Worm (Caenorhabditis elegans) whole organism, midembryonic: ENCODE measurements around the gene smex-1.

Source experiments
- T22C8.4 ChIP-seq: fragments of 200-800 bp; sonication (Bioruptor generic); IDR thresholded peaks from 2 replicates; pipeline ENCODE4 v1.3.6; 2022; ENCODE audit warnings: missing genetic modification characterization, missing compliant biosample characterization
- flt-1 ChIP-seq: fragments of 200-800 bp; sonication (Bioruptor generic); IDR thresholded peaks from 2 replicates; pipeline ENCODE4 v1.3.6; 2022; ENCODE audit warnings: missing genetic modification characterization, missing compliant biosample characterization
- klf-2 ChIP-seq: fragments of 200-800 bp; sonication (Bioruptor generic); conservative IDR thresholded peaks from 2 replicates; pipeline ENCODE4 v1.3.6; 2022; ENCODE audit warnings: missing genetic modification reagents, missing genetic modification characterization, missing compliant biosample characterization
- med-1 ChIP-seq: sonication (generic microtip); optimal IDR thresholded peaks from 2 replicates; lab custom pipeline; 2017; ENCODE audit warnings: missing genetic modification characterization, mild to moderate bottlenecking, missing compliant biosample characterization, antibody characterized with exemption, missing genetic modification reagents; ENCODE audit not compliant: insufficient read depth
- ref-1 ChIP-seq: fragments of 200-800 bp; sonication (Bioruptor generic); conservative IDR thresholded peaks from 2 replicates; pipeline ENCODE4 v1.3.6; 2022; ENCODE audit warnings: missing genetic modification reagents, missing genetic modification characterization, missing compliant biosample characterization
- tab-1 ChIP-seq: fragments of 200-800 bp; sonication (Bioruptor generic); IDR thresholded peaks from 2 replicates; pipeline ENCODE4 v1.3.6; 2022; ENCODE audit warnings: missing genetic modification characterization, missing compliant biosample characterization

DNA sequence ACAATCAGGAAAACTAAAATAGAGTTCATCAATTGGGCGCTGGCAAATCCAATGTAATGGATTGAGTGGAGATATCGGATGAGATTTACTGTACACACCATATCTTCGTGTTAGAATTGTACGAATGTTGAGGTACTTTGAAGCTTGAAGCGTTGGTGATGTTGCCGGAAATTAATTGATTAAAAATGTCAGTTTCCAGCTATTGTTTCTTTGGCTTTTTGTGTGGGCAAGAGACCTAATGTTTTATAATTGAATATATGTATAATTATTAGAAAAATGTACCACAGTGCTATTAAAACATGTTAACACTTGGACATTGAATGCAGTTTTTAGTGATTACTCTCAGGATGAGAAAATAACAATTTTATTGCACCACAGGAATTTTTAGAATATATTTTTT, 16.9 kb downstream of the smex-1 start, which contains the start of gene str-136:
- TF ChIP-seq klf-2 (GFP tag; lab: Robert Waterston, UW) (no peak), flt-1 (GFP tag; lab: Robert Waterston, UW) (no peak), ref-1 (GFP tag; lab: Robert Waterston, UW) (no peak), tab-1 (no peak), med-1 (no peak), T22C8.4 (GFP tag; lab: Robert Waterston, UW) (no peak)
